Worm (Caenorhabditis elegans) whole organism, L3 larva: ENCODE data around the gene mpz-1.

ENCODE experiments used
- lsy-12 ChIP-seq: sonication (generic microtip); optimal IDR thresholded peaks from 2 replicates; lab custom pipeline; 2016; ENCODE audit warnings: mild to moderate bottlenecking, missing genetic modification characterization, missing compliant biosample characterization
- nhr-77 ChIP-seq: fragments of 150-350 bp; optimal IDR thresholded peaks from 2 replicates; lab custom pipeline; 2014; ENCODE audit warnings: missing biosample characterization, missing genetic modification characterization
- ztf-11 ChIP-seq: fragments of 150-350 bp; optimal IDR thresholded peaks from 2 replicates; lab custom pipeline; 2014; ENCODE audit warnings: missing biosample characterization, missing genetic modification characterization

DNA sequence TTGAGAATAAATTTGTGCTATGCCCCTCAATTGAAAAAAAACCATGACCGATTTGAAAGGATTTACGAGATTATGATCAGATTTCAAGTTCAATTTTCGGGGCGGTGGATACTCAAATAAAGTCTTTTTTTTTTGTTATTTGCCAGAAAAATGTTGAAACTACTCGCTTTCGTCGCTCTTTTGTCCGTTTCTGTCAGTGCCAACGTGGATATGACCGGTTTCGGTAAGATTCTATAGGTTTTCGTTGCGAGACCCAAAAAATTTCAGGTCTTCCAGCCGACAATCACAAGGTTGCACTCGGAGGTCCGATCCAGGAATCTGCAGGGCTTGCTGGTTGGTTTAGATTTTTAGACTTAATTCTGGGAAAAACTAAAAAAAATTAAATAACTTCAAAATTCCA lies 9.3 kb upstream of the mpz-1 start, which contains the start of gene tag-209:
- TF ChIP-seq ztf-11 (tag; lab: Kevin White, UChicago) (no peak), lsy-12 (tag; lab: Kevin White, UChicago) (no peak), nhr-77 (tag; lab: Kevin White, UChicago) (no peak)
